Fruit fly (Drosophila melanogaster): ENCODE results near the gene Ste12DOR.

- no peak for TF ChIP-seq EcR (GFP tag; optimal IDR thresholded peaks at IDR 0.05)
- no peak for TF ChIP-seq psq (optimal IDR thresholded peaks at IDR 0.05)
- no peak for TF ChIP-seq pan (optimal IDR thresholded peaks at IDR 0.05)
- TF ChIP-seq CG8478 (optimal IDR thresholded peaks at IDR 0.05): no peak
- no peak for TF ChIP-seq Dll (optimal IDR thresholded peaks at IDR 0.05)
Observed at dm6 chrX:14014177-14014576, 14.2 kb downstream of the Ste12DOR start.
